Worm (Caenorhabditis elegans) whole organism, L2 larva: ENCODE data around the gene srh-44.

Experiments
- alr-1 ChIP-seq: fragments of 150-350 bp; optimal IDR thresholded peaks from 2 replicates; lab custom pipeline; 2014; ENCODE audit warnings: missing biosample characterization, missing genetic modification characterization
- dmd-4 ChIP-seq: sonication (generic microtip); optimal IDR thresholded peaks from 2 replicates; lab custom pipeline; 2017; ENCODE audit warnings: missing biosample characterization, missing genetic modification characterization
- elt-3 ChIP-seq: sonication (generic microtip); optimal IDR thresholded peaks from 2 replicates; lab custom pipeline; 2017; ENCODE audit warnings: missing biosample characterization, missing genetic modification characterization
- lin-39 ChIP-seq: fragments of 150-350 bp; optimal IDR thresholded peaks from 2 replicates; lab custom pipeline; 2014; ENCODE audit warnings: missing biosample characterization, missing genetic modification reagents, missing genetic modification characterization
- nhr-77 ChIP-seq: fragments of 150-350 bp; optimal IDR thresholded peaks from 2 replicates; lab custom pipeline; 2014; ENCODE audit warnings: missing biosample characterization, missing genetic modification characterization
- peb-1 ChIP-seq: fragments of 150-350 bp; optimal IDR thresholded peaks from 2 replicates; lab custom pipeline; 2014; ENCODE audit warnings: missing biosample characterization, missing genetic modification characterization
- sem-4 ChIP-seq: fragments of 150-350 bp; optimal IDR thresholded peaks from 2 replicates; lab custom pipeline; 2014; ENCODE audit warnings: missing biosample characterization, missing genetic modification reagents, missing genetic modification characterization
- skn-1 ChIP-seq: sonication (generic microtip); optimal IDR thresholded peaks from 2 replicates; lab custom pipeline; 2017; ENCODE audit warnings: missing biosample characterization, missing genetic modification characterization
- snpc-4 ChIP-seq: fragments of 150-350 bp; optimal IDR thresholded peaks from 2 replicates; lab custom pipeline; 2014; ENCODE audit warnings: missing biosample characterization, missing genetic modification characterization
- unc-62 ChIP-seq: fragments of 150-350 bp; optimal IDR thresholded peaks from 2 replicates; lab custom pipeline; 2014; ENCODE audit warnings: missing biosample characterization, missing genetic modification reagents, missing genetic modification characterization

DNA sequence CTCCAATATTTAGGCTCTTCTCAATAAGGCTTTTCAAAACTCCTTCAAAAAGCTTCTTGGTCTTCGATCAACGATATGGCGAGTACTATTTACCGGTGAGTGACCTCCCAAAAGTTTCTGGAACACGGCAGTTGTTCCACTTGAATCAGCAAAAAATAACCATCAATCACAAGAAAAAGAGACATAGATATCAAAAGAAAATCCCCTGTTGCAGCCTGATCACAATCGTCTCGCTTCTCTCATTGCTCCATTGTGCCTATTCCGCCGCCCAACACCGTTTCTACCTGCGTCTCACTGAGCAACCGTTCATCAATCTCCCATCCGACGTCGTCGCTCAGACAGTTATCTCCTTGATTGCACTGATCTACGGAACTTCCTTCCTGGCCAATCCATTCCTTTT is 18.1 kb upstream of the srh-44 start, which contains the start of gene emc-5:
- TF ChIP-seq lin-39 (no peak), elt-3 (tag; lab: Kevin White, UChicago) (no peak), sem-4 (no peak), unc-62 (GFP tag; lab: Kevin White, UChicago) (no peak), nhr-77 (no peak), alr-1 (tag; lab: Kevin White, UChicago) (no peak), snpc-4 (tag; lab: Kevin White, UChicago) (no peak), skn-1 (tag; lab: Kevin White, UChicago) (no peak), peb-1 (no peak), dmd-4 (tag; lab: Kevin White, UChicago) (no peak)
